Worm (Caenorhabditis elegans) whole organism, L1 larva: ENCODE results near the gene mat-2.

Source experiments
- snpc-4 ChIP-seq: fragments of 150-350 bp; optimal IDR thresholded peaks from 2 replicates; lab custom pipeline; 2014; ENCODE audit warnings: missing biosample characterization, missing genetic modification characterization
- zag-1 ChIP-seq: fragments of 150-350 bp; optimal IDR thresholded peaks from 2 replicates; lab custom pipeline; 2014; ENCODE audit warnings: missing biosample characterization, missing genetic modification characterization

- TF ChIP-seq zag-1 (tag; lab: Kevin White, UChicago) (no peak), snpc-4 (tag; lab: Kevin White, UChicago) (no peak)
These were observed 42.9 kb downstream of the mat-2 start for ce11 chrII:11155400-11155799.
